Worm (Caenorhabditis elegans) whole organism, young adult: ENCODE measurements around the gene F15B9.6.

Experiments
- ama-1 ChIP-seq, 3 experiments: fragments of 150-350 bp in 1 of 3; sonication (generic microtip) in 2 of 3; optimal IDR thresholded peaks; 2 replicates each; lab custom pipeline; 2014 to 2018; ENCODE audit warnings: missing biosample characterization in 2 of 3, missing genetic modification characterization in 2 of 3, missing genetic modification reagents in 2 of 3
- nhr-80 ChIP-seq: sonication (generic microtip); optimal IDR thresholded peaks from 2 replicates; lab custom pipeline; 2016; ENCODE audit warnings: missing genetic modification characterization, missing compliant biosample characterization
- pbrm-1 ChIP-seq: fragments of 200-800 bp; sonication (Bioruptor generic); IDR thresholded peaks from 2 replicates; pipeline ENCODE4 v1.3.6; 2022; ENCODE audit warnings: missing genetic modification reagents, missing genetic modification characterization, missing compliant biosample characterization
- sea-2 ChIP-seq: fragments of 200-800 bp; sonication (Bioruptor generic); IDR thresholded peaks from 2 replicates; pipeline ENCODE4 v1.3.6; 2022; ENCODE audit warnings: missing genetic modification characterization, missing compliant biosample characterization
- ztf-6 ChIP-seq: fragments of 200-800 bp; sonication (Bioruptor generic); IDR thresholded peaks from 2 replicates; pipeline ENCODE4 v1.3.6; 2022; ENCODE audit warnings: missing genetic modification reagents, missing genetic modification characterization, missing compliant biosample characterization

DNA sequence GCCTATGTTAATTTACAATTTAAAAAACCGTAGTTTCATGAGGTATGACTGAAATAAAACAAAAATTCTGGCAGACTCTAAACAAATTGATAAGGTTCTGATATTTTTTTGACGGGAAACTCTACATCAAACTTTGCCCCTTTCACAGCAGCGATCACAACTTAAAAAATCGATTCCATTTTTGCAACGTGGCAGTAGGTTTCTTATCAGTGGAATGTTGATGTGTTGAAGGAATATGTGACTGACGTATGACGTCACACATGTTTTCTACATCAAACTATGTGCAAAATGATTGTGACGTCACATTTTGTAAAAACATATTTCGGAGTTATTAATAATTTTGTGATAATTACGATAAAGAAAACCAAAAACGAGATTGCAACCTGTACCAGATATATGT lies 2.0 kb upstream of the F15B9.6 start:
- TF ChIP-seq ztf-6 (GFP tag; lab: Robert Waterston, UW) (no peak), ama-1 (optimal IDR thresholded peaks at IDR 0.05; lab: Kevin White, UChicago) (no peak), ama-1 (GFP tag; optimal IDR thresholded peaks at IDR 0.05; lab: Kevin White, UChicago) (no peak), nhr-80 (peak; percentile 69), sea-2 (no peak), pbrm-1 (GFP tag; lab: Robert Waterston, UW) (no peak)
